Fruit fly (Drosophila melanogaster) Kc167 (cell line): ENCODE results near the gene Dhc93AB.

Experiments used
- Sin3A ChIP-seq: fragments of >200 bp; optimal IDR thresholded peaks from 2 replicates; lab custom pipeline; 2018; ENCODE audit warnings: missing external identifiers
- h ChIP-seq: fragments of >200 bp; optimal IDR thresholded peaks from 3 replicates; lab custom pipeline; 2018; ENCODE audit warnings: missing external identifiers
- insv ChIP-seq: fragments of >200 bp; optimal IDR thresholded peaks from 3 replicates; lab custom pipeline; 2018; ENCODE audit warnings: missing external identifiers
- psq ChIP-seq: fragments of >200 bp; optimal IDR thresholded peaks from 2 replicates; lab custom pipeline; 2017; ENCODE audit warnings: missing external identifiers
- ttk ChIP-seq: sonication (Bioruptor generic); optimal IDR thresholded peaks from 2 replicates; lab custom pipeline; 2017; ENCODE audit warnings: missing external identifiers

DNA sequence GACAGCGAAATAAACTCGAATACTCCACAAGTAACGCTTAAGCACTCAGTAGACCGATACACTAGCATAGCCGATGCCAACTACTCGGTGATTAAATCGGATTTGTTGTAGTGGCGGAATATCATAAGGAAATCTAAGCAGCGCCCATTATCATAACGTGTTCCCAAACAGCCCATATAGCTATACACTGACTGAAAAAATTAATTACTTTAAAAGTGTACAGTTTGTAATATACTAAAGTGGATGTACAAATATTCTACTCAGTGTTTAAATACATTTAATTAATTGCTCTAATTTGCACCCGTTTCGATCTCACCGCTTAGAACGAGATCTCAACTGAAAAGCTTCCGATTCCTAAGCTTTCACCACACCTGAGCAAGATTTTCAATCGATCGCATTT lies 6.4 kb upstream of the Dhc93AB start, which contains the start of gene CG7079:
- TF ChIP-seq Sin3A (no peak), h (no peak), insv (no peak), psq (lab: Kevin White, UChicago) (no peak), ttk (lab: Kevin White, UChicago) (no peak)
